Fruit fly (Drosophila melanogaster): ENCODE results near the gene snz.

The snz gene

DNA sequence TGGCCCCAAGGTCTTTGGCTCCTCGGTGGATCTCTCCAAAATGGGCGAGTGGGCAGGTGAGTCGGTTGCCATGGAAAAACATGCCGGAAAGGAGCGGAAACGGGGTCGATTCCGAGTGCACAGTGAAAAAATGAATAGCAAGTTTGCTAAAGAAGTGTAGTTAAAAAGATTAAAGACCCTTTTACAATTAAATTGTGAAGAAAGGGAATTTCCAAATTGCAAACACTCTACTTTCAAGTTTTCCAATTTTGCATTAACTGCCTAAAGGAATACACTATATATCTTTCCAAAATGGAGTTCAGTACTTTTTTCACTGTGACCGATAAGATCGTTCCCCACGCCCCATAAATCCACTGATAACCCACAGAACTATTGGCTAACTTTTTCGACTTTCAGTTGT is 2.4 kb upstream of the snz start:
- TF ChIP-seq Dfd (GFP tag; optimal IDR thresholded peaks at IDR 0.05), result no peak
- TF ChIP-seq dl (GFP tag; optimal IDR thresholded peaks at IDR 0.05; ENCODE audit: insufficient read depth in 1 of 2, partially characterized antibody in 2 of 2), result no peak
- TF ChIP-seq brk (GFP tag; optimal IDR thresholded peaks at IDR 0.05), result no peak
- no peak for TF ChIP-seq foxo (GFP tag; optimal IDR thresholded peaks at IDR 0.05)
- no peak for TF ChIP-seq CrebA (GFP tag; optimal IDR thresholded peaks at IDR 0.05; ENCODE audit: borderline replicate concordance)
- no peak for TF ChIP-seq Mio (GFP tag; optimal IDR thresholded peaks at IDR 0.05)
- no peak for TF ChIP-seq dsf (GFP tag; optimal IDR thresholded peaks at IDR 0.05; ENCODE audit: borderline replicate concordance)
- TF ChIP-seq sv (GFP tag; optimal IDR thresholded peaks at IDR 0.05), result no peak
- no peak for TF ChIP-seq CG32264 (GFP tag; optimal IDR thresholded peaks at IDR 0.05)
- no peak for TF ChIP-seq sage (GFP tag; optimal IDR thresholded peaks at IDR 0.05)
- no peak for TF ChIP-seq CG9705 (GFP tag; optimal IDR thresholded peaks at IDR 0.05)
- no peak for TF ChIP-seq fru (GFP tag; optimal IDR thresholded peaks at IDR 0.05)

DNA sequence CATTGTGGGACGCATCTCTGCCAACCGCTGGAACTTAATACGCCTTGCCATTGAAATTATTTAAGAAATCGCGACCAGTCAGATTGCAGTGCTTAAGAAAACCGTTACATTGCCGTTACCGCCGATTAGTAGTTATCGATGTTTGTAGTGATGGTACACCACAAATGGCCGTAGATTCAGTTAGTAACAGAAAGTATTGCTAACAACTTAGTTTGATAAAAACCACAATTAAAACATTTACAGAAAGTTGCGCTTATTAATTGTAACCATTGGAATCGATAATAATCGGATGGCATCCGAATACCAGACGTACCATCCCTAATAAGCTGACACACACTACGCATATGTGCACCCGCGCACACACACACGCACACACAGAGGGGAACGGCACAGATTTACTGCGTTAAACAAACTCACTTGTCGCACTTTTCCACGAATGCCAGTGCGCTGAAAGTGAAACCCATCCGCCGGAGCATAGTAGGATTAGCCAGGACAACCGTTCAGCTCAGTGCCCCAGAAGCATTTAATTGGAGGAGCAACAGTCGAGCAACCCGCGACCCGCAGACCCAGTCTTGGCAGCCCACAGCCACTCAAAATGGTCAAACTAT is 8.3 kb downstream of the snz start, which contains the start of the genes hdm and Ykt6:
hdm (minus strand) TSS at position 51 of the 608 bp plus-strand sequence.
Ykt6 (plus strand) TSS at position 329 of the 608 bp plus-strand sequence.
- TF ChIP-seq Dfd (GFP tag; optimal IDR thresholded peaks at IDR 0.05), result no peak
- no peak for TF ChIP-seq dsf (GFP tag; optimal IDR thresholded peaks at IDR 0.05; ENCODE audit: borderline replicate concordance)
- TF ChIP-seq dmrt93B (GFP tag; optimal IDR thresholded peaks at IDR 0.05), result no peak
- no peak for TF ChIP-seq Hr78 (GFP tag; optimal IDR thresholded peaks at IDR 0.05)
- no peak for TF ChIP-seq Rel (GFP tag; optimal IDR thresholded peaks at IDR 0.05)
- peak; percentile 48 for TF ChIP-seq Rel (tag; optimal IDR thresholded peaks at IDR 0.05)
- TF ChIP-seq Jra (GFP tag; optimal IDR thresholded peaks at IDR 0.05), result peak; percentile 93
- no peak for TF ChIP-seq Myc (optimal IDR thresholded peaks at IDR 0.05)
- peak; percentile 77 for TF ChIP-seq ey (GFP tag; optimal IDR thresholded peaks at IDR 0.05)
- TF ChIP-seq Sp1 (GFP tag; optimal IDR thresholded peaks at IDR 0.05), result no peak
- peak; percentile 28 for TF ChIP-seq CG32264 (GFP tag; optimal IDR thresholded peaks at IDR 0.05)
- no peak for TF ChIP-seq jim (GFP tag; optimal IDR thresholded peaks at IDR 0.05)
- peak; percentile 92 for TF ChIP-seq Hnf4 (GFP tag; optimal IDR thresholded peaks at IDR 0.05)
- peak; percentile 67 for TF ChIP-seq sv (GFP tag; optimal IDR thresholded peaks at IDR 0.05)
- peak; percentile 79 for TF ChIP-seq GATAd (GFP tag; optimal IDR thresholded peaks at IDR 0.05)
- no peak for TF ChIP-seq Vsx2 (GFP tag; optimal IDR thresholded peaks at IDR 0.05; ENCODE audit: partially characterized antibody)
- TF ChIP-seq pan (optimal IDR thresholded peaks at IDR 0.05), result no peak
- peak in 1 of 2 experiments; percentile 87 for TF ChIP-seq foxo (GFP tag; optimal IDR thresholded peaks at IDR 0.05)
- TF ChIP-seq N (GFP tag; optimal IDR thresholded peaks at IDR 0.05), result no peak
- TF ChIP-seq Hr83 (GFP tag; optimal IDR thresholded peaks at IDR 0.05; ENCODE audit: poor library complexity, severe bottlenecking), result no peak
- no peak for TF ChIP-seq dl (GFP tag; optimal IDR thresholded peaks at IDR 0.05; ENCODE audit: insufficient read depth in 1 of 2, partially characterized antibody in 2 of 2)
- TF ChIP-seq Abd-B (GFP tag; optimal IDR thresholded peaks at IDR 0.05), result no peak
- TF ChIP-seq CrebA (GFP tag; optimal IDR thresholded peaks at IDR 0.05; ENCODE audit: borderline replicate concordance), result no peak
- TF ChIP-seq CG9705 (GFP tag; optimal IDR thresholded peaks at IDR 0.05), result peak; percentile 62
- peak; percentile 85 for TF ChIP-seq fru (GFP tag; optimal IDR thresholded peaks at IDR 0.05)
- TF ChIP-seq HLH106 (tag; optimal IDR thresholded peaks at IDR 0.05), result peak; percentile 76
- TF ChIP-seq usp (GFP tag; optimal IDR thresholded peaks at IDR 0.05), result no peak
- no peak for TF ChIP-seq Dif (GFP tag; optimal IDR thresholded peaks at IDR 0.05; ENCODE audit: partially characterized antibody)
- no peak for TF ChIP-seq brk (GFP tag; optimal IDR thresholded peaks at IDR 0.05)
- no peak for TF ChIP-seq sage (GFP tag; optimal IDR thresholded peaks at IDR 0.05)
- no peak for TF ChIP-seq tai (GFP tag; optimal IDR thresholded peaks at IDR 0.05)
- TF ChIP-seq br (GFP tag; optimal IDR thresholded peaks at IDR 0.05), result no peak
- TF ChIP-seq woc (GFP tag; optimal IDR thresholded peaks at IDR 0.05), result no peak
- peak; percentile 70 for TF ChIP-seq OdsH (GFP tag; optimal IDR thresholded peaks at IDR 0.05)
- TF ChIP-seq Mio (GFP tag; optimal IDR thresholded peaks at IDR 0.05), result peak; percentile 3
- peak; percentile 81 for TF ChIP-seq rgr (GFP tag; optimal IDR thresholded peaks at IDR 0.05)
- TF ChIP-seq h (GFP tag; optimal IDR thresholded peaks at IDR 0.05), result peak; percentile 86
- TF ChIP-seq lola (GFP tag; optimal IDR thresholded peaks at IDR 0.05), result no peak
- peak; percentile 70 for TF ChIP-seq psq (GFP tag; optimal IDR thresholded peaks at IDR 0.05)

Measured in whole organism, wandering third instar larva.